Worm (Caenorhabditis elegans): ENCODE results near the gene acl-3.

- TF ChIP-seq pha-4 (GFP tag; IDR thresholded peaks at IDR 0.05) (no peak), pha-4 (tag; optimal IDR thresholded peaks at IDR 0.05) (no peak), ztf-11 (tag; optimal IDR thresholded peaks at IDR 0.05) (no peak), mdl-1 (tag; optimal IDR thresholded peaks at IDR 0.05) (no peak), fkh-10 (GFP tag; optimal IDR thresholded peaks at IDR 0.05) (no peak), lin-39 (tag; optimal IDR thresholded peaks at IDR 0.05) (no peak), sdz-12 (GFP tag; optimal IDR thresholded peaks at IDR 0.05) (no peak), skn-1 (tag; optimal IDR thresholded peaks at IDR 0.05) (no peak), nhr-76 (tag; optimal IDR thresholded peaks at IDR 0.05) (no peak), dpl-1 (GFP tag; optimal IDR thresholded peaks at IDR 0.05) (no peak), lir-3 (tag; optimal IDR thresholded peaks at IDR 0.05) (no peak)
Observed at ce11 chrIV:11697514-11697913, 45.7 kb upstream of the acl-3 start.

Measured in whole organism, L4 larva.